Fruit fly (Drosophila melanogaster): ENCODE measurements around the gene CG5953.

The CG5953 gene

DNA sequence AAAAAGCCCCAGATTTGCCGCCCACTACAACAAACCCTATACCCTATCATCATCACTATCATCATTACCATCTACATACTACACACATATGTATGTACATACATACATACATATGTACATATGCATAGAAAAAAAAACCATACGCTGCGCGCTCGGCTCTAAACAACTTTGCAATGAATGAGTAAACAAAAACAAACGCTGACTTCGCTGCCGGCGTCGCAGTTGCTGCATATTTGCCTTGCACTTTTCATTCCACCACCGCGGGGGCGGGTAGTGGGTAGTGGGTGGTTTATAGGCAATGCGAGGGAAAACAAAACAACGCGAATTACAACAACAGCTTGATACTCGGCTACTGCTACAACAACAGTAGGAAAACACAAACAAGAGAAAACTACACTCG is 9.6 kb downstream of the CG5953 start (continued):
- TF ChIP-seq Awh (GFP tag; IDR thresholded peaks at IDR 0.05) (peak; percentile 35; the same call in 1 of the 2 replicates), fd3F (GFP tag; optimal IDR thresholded peaks at IDR 0.05) (no peak), gce (GFP tag; IDR thresholded peaks at IDR 0.05) (0 out of 3 replicates have a peak, but pooled peaks have one; percentile 52), tll (GFP tag; optimal IDR thresholded peaks at IDR 0.05) (peak in 1 of 2 experiments; percentile 47), cg (GFP tag; optimal IDR thresholded peaks at IDR 0.05) (peak; percentile 25), grn (GFP tag; optimal IDR thresholded peaks at IDR 0.05) (peak; percentile 20), sqz (GFP tag; optimal IDR thresholded peaks at IDR 0.05) (peak; percentile 70), CG2875 (GFP tag; optimal IDR thresholded peaks at IDR 0.05) (peak; percentile 32), ken (GFP tag; IDR thresholded peaks at IDR 0.05) (no peak), klu (GFP tag; IDR thresholded peaks at IDR 0.05) (no peak), z (GFP tag; IDR thresholded peaks at IDR 0.05) (no peak), corto (GFP tag; optimal IDR thresholded peaks at IDR 0.05) (no peak), CG2199 (GFP tag; IDR thresholded peaks at IDR 0.05) (0 out of 3 replicates have a peak, but pooled peaks have one; percentile 65), Mad (GFP tag; optimal IDR thresholded peaks at IDR 0.05) (no peak), zfh1 (GFP tag; IDR thresholded peaks at IDR 0.05) (0 out of 3 replicates have a peak, but pooled peaks have one; percentile 30), Bdp1 (GFP tag; optimal IDR thresholded peaks at IDR 0.05) (no peak), Fer1 (GFP tag; optimal IDR thresholded peaks at IDR 0.05) (no peak), nau (GFP tag; optimal IDR thresholded peaks at IDR 0.05) (peak; percentile 8), CG31441 (GFP tag; IDR thresholded peaks at IDR 0.05) (0 out of 2 replicates have a peak, but pooled peaks have one; percentile 7), vvl (GFP tag; IDR thresholded peaks at IDR 0.05) (peak; percentile 16; the same call in 1 of the 2 replicates), vnd (GFP tag; IDR thresholded peaks at IDR 0.05; ENCODE audit: partially characterized antibody) (no peak), CG4404 (GFP tag; IDR thresholded peaks at IDR 0.05) (no peak), CG1529 (GFP tag; optimal IDR thresholded peaks at IDR 0.05) (peak; percentile 29), crol (GFP tag; IDR thresholded peaks at IDR 0.05) (peak; percentile 71), CG10321 (GFP tag; IDR thresholded peaks at IDR 0.05) (no peak), dmrt11E (tag; optimal IDR thresholded peaks at IDR 0.05) (peak; percentile 2), Xrp1 (GFP tag; IDR thresholded peaks at IDR 0.05) (peak; percentile 38; the same call in 1 of the 2 replicates), CG1792 (GFP tag; optimal IDR thresholded peaks at IDR 0.05) (peak; percentile 52)

DNA sequence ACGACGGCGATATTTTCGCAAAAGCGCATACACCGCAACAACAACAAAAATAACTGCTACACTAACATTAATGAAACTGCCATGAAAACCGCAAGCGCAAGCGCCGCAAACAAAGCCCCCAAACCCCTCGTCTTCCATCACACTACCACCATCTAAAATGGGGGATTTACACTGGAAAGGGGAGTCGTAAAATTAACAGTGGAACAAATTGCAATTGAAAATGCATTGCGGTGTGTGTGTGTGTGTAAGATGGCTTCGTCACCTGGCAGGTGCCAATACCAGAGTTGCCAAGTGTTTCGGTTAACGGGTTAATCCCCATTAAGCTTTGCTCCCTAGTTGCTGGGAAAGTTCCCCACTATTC is 10.4 kb downstream of the CG5953 start:
- TF ChIP-seq CG16779 (GFP tag; IDR thresholded peaks at IDR 0.05) (0 out of 2 replicates have a peak, but pooled peaks have one; percentile 48), chn (GFP tag; optimal IDR thresholded peaks at IDR 0.05) (no peak), ewg (GFP tag; optimal IDR thresholded peaks at IDR 0.05) (peak; percentile 46), crol (GFP tag; IDR thresholded peaks at IDR 0.05) (peak; percentile 11; the same call in 1 of the 2 replicates), lov (optimal IDR thresholded peaks at IDR 0.05) (no peak), lov (GFP tag; IDR thresholded peaks at IDR 0.05) (0 out of 3 replicates have a peak, but pooled peaks have one; percentile 11), Drgx (GFP tag; IDR thresholded peaks at IDR 0.05) (0 out of 2 replicates have a peak, but pooled peaks have one; percentile 22)

- TF ChIP-seq CG14441 (GFP tag; IDR thresholded peaks at IDR 0.05) (peak; percentile 62; the same call in 1 of the 2 replicates), CG12659 (GFP tag; optimal IDR thresholded peaks at IDR 0.05) (peak; percentile 84), Aef1 (GFP tag; IDR thresholded peaks at IDR 0.05) (peak; percentile 93), PHDP (tag; optimal IDR thresholded peaks at IDR 0.05) (peak; percentile 90), BEAF-32 (GFP tag; optimal IDR thresholded peaks at IDR 0.05) (no peak), slp2 (GFP tag; optimal IDR thresholded peaks at IDR 0.05) (peak; percentile 61), phol (tag; optimal IDR thresholded peaks at IDR 0.05) (peak; percentile 25), sc (optimal IDR thresholded peaks at IDR 0.05) (no peak), sc (GFP tag; optimal IDR thresholded peaks at IDR 0.05) (peak; percentile 96), CG14860 (GFP tag; IDR thresholded peaks at IDR 0.05; ENCODE audit: partially characterized antibody) (no peak), CG31224 (GFP tag; IDR thresholded peaks at IDR 0.05) (no peak), H2.0 (GFP tag; IDR thresholded peaks at IDR 0.05) (peak; percentile 35; the same call in 1 of the 2 replicates), Kr (GFP tag; optimal IDR thresholded peaks at IDR 0.05) (peak; percentile 99), Sox102F (GFP tag; optimal IDR thresholded peaks at IDR 0.05) (peak; percentile 78)
Observed at dm6 chr2L:16521345-16522285, 11.1 kb downstream of the CG5953 start.
